Fruit fly (Drosophila melanogaster): ENCODE data around the gene Cp7Fb.

dm6 chrX:8460686-8461085 lies 13.0 kb upstream of the Cp7Fb start, which contains the start of gene CG15347:
- TF ChIP-seq tup (GFP tag; optimal IDR thresholded peaks at IDR 0.05): no peak
- no peak for TF ChIP-seq Hsf (GFP tag; optimal IDR thresholded peaks at IDR 0.05)
- TF ChIP-seq Dll (GFP tag; IDR thresholded peaks at IDR 0.05; ENCODE audit: partially characterized antibody): no peak
- no peak for TF ChIP-seq ttk (GFP tag; IDR thresholded peaks at IDR 0.05)
- no peak for TF ChIP-seq CG4424 (GFP tag; optimal IDR thresholded peaks at IDR 0.05)
- no peak for TF ChIP-seq Nf-YA (GFP tag; IDR thresholded peaks at IDR 0.05)
- no peak for TF ChIP-seq D19B (GFP tag; optimal IDR thresholded peaks at IDR 0.05)
- no peak for TF ChIP-seq CG15601 (tag; optimal IDR thresholded peaks at IDR 0.05)

All from whole organism, embryonic.